Worm (Caenorhabditis elegans) whole organism, mixed stage, embryonic: ENCODE measurements around the gene cutl-3.

Experiments used
- M03D4.4 ChIP-seq: sonication (generic microtip); optimal IDR thresholded peaks from 2 replicates; lab custom pipeline; 2017; ENCODE audit warnings: mild to moderate bottlenecking, missing genetic modification characterization, missing compliant biosample characterization
- snpc-4 ChIP-seq: fragments of 150-350 bp; optimal IDR thresholded peaks from 2 replicates; lab custom pipeline; 2014; ENCODE audit warnings: missing biosample characterization, missing genetic modification characterization
- unc-62 ChIP-seq: fragments of 150-350 bp; optimal IDR thresholded peaks from 2 replicates; lab custom pipeline; 2014; ENCODE audit warnings: missing biosample characterization, missing genetic modification reagents, missing genetic modification characterization
- ztf-11 ChIP-seq: fragments of 150-350 bp; optimal IDR thresholded peaks from 2 replicates; lab custom pipeline; 2014; ENCODE audit warnings: missing biosample characterization, missing genetic modification characterization

DNA sequence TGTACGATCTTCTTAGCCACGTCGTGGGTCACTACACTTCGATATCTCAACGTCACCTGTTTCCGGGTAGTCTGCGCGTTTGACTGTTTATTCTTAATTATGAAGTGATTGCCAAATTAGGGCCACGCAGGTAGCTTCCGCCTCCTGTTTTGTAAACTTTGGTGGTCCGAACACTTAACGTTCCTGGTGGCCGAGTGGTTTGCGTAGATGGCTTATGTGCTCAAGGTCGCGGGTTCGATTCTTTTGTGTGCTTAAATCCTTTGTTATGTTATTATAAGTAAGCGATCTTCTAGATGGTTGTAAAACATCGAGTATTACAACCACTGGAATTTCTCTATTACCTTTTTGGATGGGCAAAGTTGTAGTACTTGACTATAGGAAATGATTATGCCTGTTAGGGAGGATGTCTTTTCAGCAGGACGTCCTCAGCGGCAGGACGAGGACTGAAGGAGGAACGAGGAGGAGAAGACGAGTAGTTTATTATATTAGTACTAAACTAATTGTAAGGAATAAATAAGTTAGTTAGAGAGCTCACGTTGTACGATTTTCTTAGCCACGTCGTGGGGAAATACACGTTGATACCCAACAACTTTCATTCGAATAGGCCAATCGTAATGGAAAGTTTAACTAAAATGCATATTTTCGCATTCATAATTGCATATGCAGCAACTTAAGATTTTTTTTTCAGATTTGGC, 22.0 kb downstream of the cutl-3 start:
- TF ChIP-seq unc-62 = no peak
- TF ChIP-seq ztf-11 (tag; lab: Kevin White, UChicago) = no peak
- TF ChIP-seq snpc-4 = no peak
- no peak for TF ChIP-seq M03D4.4 (tag; lab: Kevin White, UChicago)
